Fruit fly (Drosophila melanogaster) whole organism, prepupa: ENCODE results near the gene S.

Experiments
- CG10631 ChIP-seq: fragments of 200-800 bp; sonication (Bioruptor generic); optimal IDR thresholded peaks from 2 replicates; lab custom pipeline; 2016; ENCODE audit warnings: missing biosample characterization, missing genetic modification characterization
- CG10669 ChIP-seq: fragments of 200-800 bp; sonication (Bioruptor generic); optimal IDR thresholded peaks from 3 replicates; lab custom pipeline; 2018; ENCODE audit warnings: missing biosample characterization, mild to moderate bottlenecking, missing genetic modification characterization, moderate library complexity
- CG11294 ChIP-seq: fragments of 200-800 bp; sonication (Bioruptor generic); IDR thresholded peaks from 2 replicates; pipeline ENCODE4 v1.3.6; 2022; ENCODE audit warnings: missing biosample characterization, missing genetic modification characterization
- CG11762 ChIP-seq: fragments of 200-800 bp; sonication (Bioruptor generic); optimal IDR thresholded peaks from 3 replicates; lab custom pipeline; 2016; ENCODE audit warnings: missing biosample characterization, missing genetic modification characterization; ENCODE audit not compliant: insufficient read depth
- CG16779 ChIP-seq: fragments of 200-800 bp; sonication (Bioruptor generic); optimal IDR thresholded peaks from 3 replicates; lab custom pipeline; 2017; ENCODE audit warnings: missing biosample characterization, mild to moderate bottlenecking, missing genetic modification characterization
- CG31627 ChIP-seq: fragments of 200-800 bp; sonication (Bioruptor generic); optimal IDR thresholded peaks from 3 replicates; lab custom pipeline; 2016; ENCODE audit warnings: missing biosample characterization, missing genetic modification characterization
- CG34406 ChIP-seq: fragments of 200-800 bp; sonication (Bioruptor generic); optimal IDR thresholded peaks from 3 replicates; lab custom pipeline; 2016; ENCODE audit warnings: missing biosample characterization, missing genetic modification characterization
- CG3919 ChIP-seq: fragments of 200-800 bp; sonication (Bioruptor generic); optimal IDR thresholded peaks from 3 replicates; lab custom pipeline; 2016; ENCODE audit warnings: missing biosample characterization, missing genetic modification characterization
- CG4318 ChIP-seq: fragments of 200-800 bp; sonication (Bioruptor generic); optimal IDR thresholded peaks from 3 replicates; lab custom pipeline; 2017; ENCODE audit warnings: missing biosample characterization, mild to moderate bottlenecking, missing genetic modification characterization
- CG6276 ChIP-seq: fragments of 200-800 bp; sonication (Bioruptor generic); optimal IDR thresholded peaks from 2 replicates; lab custom pipeline; 2017; ENCODE audit warnings: missing biosample characterization, mild to moderate bottlenecking, missing genetic modification characterization
- Eip75B ChIP-seq: fragments of 200-800 bp; sonication (Bioruptor generic); optimal IDR thresholded peaks from 3 replicates; lab custom pipeline; 2016; ENCODE audit warnings: missing biosample characterization, missing genetic modification characterization
- Eip78C ChIP-seq: fragments of 200-800 bp; sonication (Bioruptor generic); peaks from one replicate; lab custom pipeline; 2016; ENCODE audit warnings: missing biosample characterization, missing genetic modification characterization
- Eip93F ChIP-seq: fragments of 200-800 bp; sonication (Bioruptor generic); optimal IDR thresholded peaks from 2 replicates; lab custom pipeline; 2016; ENCODE audit warnings: missing biosample characterization, mild to moderate bottlenecking, missing genetic modification characterization
- Hr4 ChIP-seq: fragments of 200-800 bp; sonication (Bioruptor generic); optimal IDR thresholded peaks from 3 replicates; lab custom pipeline; 2016; ENCODE audit warnings: missing biosample characterization, missing genetic modification characterization
- Smox ChIP-seq: fragments of 200-800 bp; sonication (Bioruptor generic); optimal IDR thresholded peaks from 3 replicates; lab custom pipeline; 2016; ENCODE audit warnings: missing biosample characterization, missing genetic modification characterization
- Sox14 ChIP-seq: fragments of 200-800 bp; sonication (Bioruptor generic); optimal IDR thresholded peaks from 3 replicates; lab custom pipeline; 2016; ENCODE audit warnings: missing biosample characterization, missing genetic modification characterization
- acj6 ChIP-seq: fragments of 200-800 bp; sonication (Bioruptor generic); optimal IDR thresholded peaks from 3 replicates; lab custom pipeline; 2016; ENCODE audit warnings: missing biosample characterization, missing genetic modification characterization
- cyc ChIP-seq: fragments of 200-800 bp; sonication (Bioruptor generic); optimal IDR thresholded peaks from 3 replicates; lab custom pipeline; 2016; ENCODE audit warnings: missing biosample characterization, missing genetic modification characterization
- dsx ChIP-seq: fragments of 200-800 bp; optimal IDR thresholded peaks from 3 replicates; lab custom pipeline; 2019; ENCODE audit warnings: missing biosample characterization, mild to moderate bottlenecking, missing genetic modification characterization, moderate library complexity; ENCODE audit not compliant: poor library complexity, severe bottlenecking
- fd59A ChIP-seq: fragments of 200-800 bp; sonication (Bioruptor generic); optimal IDR thresholded peaks from 2 replicates; lab custom pipeline; 2017; ENCODE audit warnings: missing biosample characterization, mild to moderate bottlenecking, missing genetic modification characterization, missing genetic modification reagents
- fd85E ChIP-seq: fragments of 200-800 bp; sonication (Bioruptor generic); optimal IDR thresholded peaks from 3 replicates; lab custom pipeline; 2016; ENCODE audit warnings: missing biosample characterization, missing genetic modification characterization
- fkh ChIP-seq: fragments of 200-800 bp; sonication (Bioruptor generic); optimal IDR thresholded peaks from 3 replicates; lab custom pipeline; 2017; ENCODE audit warnings: missing biosample characterization, mild to moderate bottlenecking, missing genetic modification characterization, moderate library complexity
- lz ChIP-seq: fragments of 200-800 bp; sonication (Bioruptor generic); optimal IDR thresholded peaks from 3 replicates; lab custom pipeline; 2016; ENCODE audit warnings: missing biosample characterization, missing genetic modification characterization
- pdm3 ChIP-seq: fragments of 200-800 bp; sonication (Bioruptor generic); optimal IDR thresholded peaks from 3 replicates; lab custom pipeline; 2016; ENCODE audit warnings: missing biosample characterization, missing genetic modification characterization
- salr ChIP-seq, 2 experiments: fragments of 200-800 bp; sonication (Bioruptor generic); optimal IDR thresholded peaks; 3 replicates each; lab custom pipeline; 2016 to 2018; ENCODE audit warnings: missing biosample characterization in 2 of 2, missing genetic modification characterization in 2 of 2, mild to moderate bottlenecking in 1 of 2
- spab ChIP-seq: fragments of 200-800 bp; sonication (Bioruptor generic); optimal IDR thresholded peaks from 2 replicates; lab custom pipeline; 2017; ENCODE audit warnings: missing biosample characterization, mild to moderate bottlenecking, missing genetic modification characterization, missing genetic modification reagents
- svp ChIP-seq: fragments of 200-800 bp; sonication (Bioruptor generic); peaks from one replicate; lab custom pipeline; 2016; ENCODE audit warnings: missing biosample characterization, missing genetic modification characterization
- topi ChIP-seq: fragments of 200-800 bp; sonication (Bioruptor generic); optimal IDR thresholded peaks from 3 replicates; lab custom pipeline; 2016; ENCODE audit warnings: missing biosample characterization, missing genetic modification characterization

The S gene

dm6 chr2L:1077469-1077993, at the start of gene S, which contains the start of gene ast (continued):
- TF ChIP-seq topi (GFP tag; lab: Kevin White, UChicago) (peak; percentile 20), acj6 (GFP tag; lab: Kevin White, UChicago) (no peak), CG31627 (GFP tag; lab: Kevin White, UChicago) (no peak), CG6276 (GFP tag; lab: Kevin White, UChicago) (no peak), cyc (peak; percentile 13), Eip78C (GFP tag; lab: Kevin White, UChicago) (peak; percentile 86), Hr4 (GFP tag; lab: Kevin White, UChicago) (no peak), pdm3 (GFP tag; lab: Kevin White, UChicago) (no peak)
- TF ChIP-seq, all 60 proteins: peak for 18

dm6 chr2L:1126527-1126926, 48.9 kb upstream of the S start:
- peak; percentile 66 for TF ChIP-seq svp (GFP tag; lab: Kevin White, UChicago)
- TF ChIP-seq lz (GFP tag; lab: Kevin White, UChicago), result no peak
- TF ChIP-seq, all 60 proteins: peak for 1

- no peak for TF ChIP-seq CG10631
- TF ChIP-seq CG10669 (GFP tag; lab: Kevin White, UChicago), result no peak
- no peak for TF ChIP-seq fd59A (GFP tag; lab: Kevin White, UChicago)
- peak; percentile 2 for TF ChIP-seq svp (GFP tag; lab: Kevin White, UChicago)
- TF ChIP-seq CG3919 (GFP tag; lab: Kevin White, UChicago), result no peak
- TF ChIP-seq CG16779, result peak; percentile 45
- TF ChIP-seq CG31627 (GFP tag; lab: Kevin White, UChicago), result no peak
- no peak for TF ChIP-seq salr (GFP tag; optimal IDR thresholded peaks at IDR 0.05; lab: Kevin White, UChicago)
- no peak for TF ChIP-seq Smox (GFP tag; lab: Kevin White, UChicago)
- peak; percentile 82 for TF ChIP-seq fkh (GFP tag; lab: Kevin White, UChicago)
- no peak for TF ChIP-seq dsx (GFP tag; lab: Kevin White, UChicago)
These were observed 47.8 kb upstream of the S start for dm6 chr2L:1125437-1125836.

- no peak for TF ChIP-seq CG34406 (GFP tag; lab: Kevin White, UChicago)
- TF ChIP-seq CG10669 (GFP tag; lab: Kevin White, UChicago), result peak; percentile 5
- TF ChIP-seq Sox14 (GFP tag; lab: Kevin White, UChicago), result no peak
- no peak for TF ChIP-seq CG3919 (GFP tag; lab: Kevin White, UChicago)
- TF ChIP-seq pdm3 (GFP tag; lab: Kevin White, UChicago), result no peak
- no peak for TF ChIP-seq CG4318 (GFP tag; lab: Kevin White, UChicago)
These were observed 46.6 kb upstream of the S start for dm6 chr2L:1124265-1124664.

dm6 chr2L:1123078-1123818, 45.6 kb upstream of the S start:
- TF ChIP-seq Eip78C (GFP tag; lab: Kevin White, UChicago), result peak; percentile 40
- peak; percentile 82 for TF ChIP-seq fkh (GFP tag; lab: Kevin White, UChicago)
- peak; percentile 72 for TF ChIP-seq svp (GFP tag; lab: Kevin White, UChicago)
- TF ChIP-seq fd85E (GFP tag; lab: Kevin White, UChicago), result no peak
- TF ChIP-seq, all 60 proteins: peak for 3

dm6 chr2L:1122711-1122960, 45.0 kb upstream of the S start:
- TF ChIP-seq fkh (GFP tag; lab: Kevin White, UChicago) (peak; percentile 29), Eip75B (GFP tag; lab: Kevin White, UChicago) (no peak)
- TF ChIP-seq, all 60 proteins: peak for 1

- TF ChIP-seq CG16779, result no peak
- no peak for TF ChIP-seq CG11762 (GFP tag; lab: Kevin White, UChicago)
- no peak for TF ChIP-seq spab
- TF ChIP-seq Eip75B (GFP tag; lab: Kevin White, UChicago), result no peak
- no peak for TF ChIP-seq Eip93F (GFP tag; lab: Kevin White, UChicago)
- TF ChIP-seq svp (GFP tag; lab: Kevin White, UChicago), result peak; percentile 34
- TF ChIP-seq Eip78C (GFP tag; lab: Kevin White, UChicago), result peak; percentile 21
- TF ChIP-seq CG11294 (GFP tag; lab: Robert Waterston, UW), result no peak
These were observed 44.5 kb upstream of the S start for dm6 chr2L:1121942-1122710.
